Fruit fly (Drosophila melanogaster): ENCODE data around the gene CG1724.

DNA sequence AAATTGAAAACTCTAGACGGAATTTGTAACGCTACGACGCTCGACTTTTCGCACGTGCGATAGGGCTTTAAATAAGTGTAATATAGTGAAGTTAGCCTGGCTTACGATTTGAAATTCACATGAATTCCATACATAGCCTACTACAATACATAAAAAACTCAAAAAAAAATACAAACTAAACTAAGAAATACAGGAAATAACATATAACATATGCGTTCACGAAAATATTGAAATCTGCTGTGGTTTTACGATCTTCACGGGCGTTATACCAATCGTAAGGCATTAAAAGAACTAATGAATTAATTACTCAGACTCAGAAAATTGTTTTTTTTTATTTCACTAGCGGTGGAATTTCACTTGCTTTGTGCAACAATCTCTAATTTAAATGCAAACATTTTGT lies at the start of gene CG1724:
- TF ChIP-seq CG32121 (GFP tag; IDR thresholded peaks at IDR 0.05) (no peak), CG17806 (tag; optimal IDR thresholded peaks at IDR 0.05) (no peak), Ets98B (GFP tag; IDR thresholded peaks at IDR 0.05) (no peak), CG34367 (tag; optimal IDR thresholded peaks at IDR 0.05) (no peak)
